Worm (Caenorhabditis elegans): ENCODE measurements around the gene ZK813.7.

Gene ZK813.7

ce11 chrX:3472226-3472625, 27.6 kb downstream of the ZK813.7 start (continued):
- TF ChIP-seq dve-1 (tag; optimal IDR thresholded peaks at IDR 0.05) (no peak), hlh-13 (GFP tag; optimal IDR thresholded peaks at IDR 0.05) (no peak), elt-2 (tag; optimal IDR thresholded peaks at IDR 0.05) (peak; percentile 64), sdc-2 (tag; optimal IDR thresholded peaks at IDR 0.05) (peak; percentile 62), ceh-6 (GFP tag; optimal IDR thresholded peaks at IDR 0.05) (no peak), unc-3 (GFP tag; conservative IDR thresholded peaks at IDR 0.05) (no peak), unc-3 (tag; optimal IDR thresholded peaks at IDR 0.05) (no peak), K02D7.2 (tag; optimal IDR thresholded peaks at IDR 0.05) (no peak), unc-86 (tag; optimal IDR thresholded peaks at IDR 0.05) (no peak), F13H6.1 (tag; optimal IDR thresholded peaks at IDR 0.05) (no peak), nhr-232 (tag; optimal IDR thresholded peaks at IDR 0.05) (peak; percentile 47), ceh-2 (tag; optimal IDR thresholded peaks at IDR 0.05) (peak; percentile 26), rnt-1 (tag; optimal IDR thresholded peaks at IDR 0.05) (peak; percentile 28), ceh-45 (GFP tag; IDR thresholded peaks at IDR 0.05) (no peak), sox-2 (GFP tag; IDR thresholded peaks at IDR 0.05) (peak; percentile 64), C38D4.7 (GFP tag; optimal IDR thresholded peaks at IDR 0.05) (no peak), pag-3 (tag; optimal IDR thresholded peaks at IDR 0.05; ENCODE audit: borderline replicate concordance) (no peak), gmeb-2 (tag; optimal IDR thresholded peaks at IDR 0.05) (no peak), tbx-2 (tag; optimal IDR thresholded peaks at IDR 0.05) (peak; percentile 71), ceh-48 (tag; optimal IDR thresholded peaks at IDR 0.05) (no peak), unc-55 (GFP tag; optimal IDR thresholded peaks at IDR 0.05) (peak; percentile 65), nfya-1 (tag; optimal IDR thresholded peaks at IDR 0.05) (peak; percentile 38)

ce11 chrX:3473793-3474192, 29.2 kb downstream of the ZK813.7 start:
- TF ChIP-seq pag-3 (tag; optimal IDR thresholded peaks at IDR 0.05; ENCODE audit: borderline replicate concordance), result no peak
- TF ChIP-seq dmd-4 (tag; optimal IDR thresholded peaks at IDR 0.05; ENCODE audit: borderline replicate concordance), result no peak
- no peak for TF ChIP-seq gmeb-2 (tag; optimal IDR thresholded peaks at IDR 0.05)
- no peak for TF ChIP-seq K02D7.2 (tag; optimal IDR thresholded peaks at IDR 0.05)
- TF ChIP-seq C38D4.7 (GFP tag; optimal IDR thresholded peaks at IDR 0.05), result no peak
- TF ChIP-seq nhr-11 (tag; optimal IDR thresholded peaks at IDR 0.05), result no peak
- TF ChIP-seq ref-2 (tag; optimal IDR thresholded peaks at IDR 0.05), result no peak
- no peak for TF ChIP-seq tbx-7 (tag; optimal IDR thresholded peaks at IDR 0.05)
- no peak for TF ChIP-seq hlh-13 (GFP tag; optimal IDR thresholded peaks at IDR 0.05)
- TF ChIP-seq ceh-30 (tag; optimal IDR thresholded peaks at IDR 0.05), result no peak
- no peak for TF ChIP-seq ama-1 (optimal IDR thresholded peaks at IDR 0.05)
- no peak for TF ChIP-seq C08G9.2 (tag; optimal IDR thresholded peaks at IDR 0.05)
- no peak for TF ChIP-seq ets-4 (tag; optimal IDR thresholded peaks at IDR 0.05)
- TF ChIP-seq ceh-6 (GFP tag; optimal IDR thresholded peaks at IDR 0.05), result no peak

ce11 chrX:3479950-3480349, 35.3 kb downstream of the ZK813.7 start, which contains the start of gene wrt-6:
Gene wrt-6 (plus strand): TSS chrX:3480250.
- TF ChIP-seq zip-5 (tag; optimal IDR thresholded peaks at IDR 0.05) (no peak), pqm-1 (tag; optimal IDR thresholded peaks at IDR 0.05) (no peak), fkh-10 (GFP tag; optimal IDR thresholded peaks at IDR 0.05) (no peak), tbx-7 (tag; optimal IDR thresholded peaks at IDR 0.05) (no peak), K02D7.2 (tag; optimal IDR thresholded peaks at IDR 0.05) (no peak), npax-4 (tag; optimal IDR thresholded peaks at IDR 0.05) (no peak), pha-4 (tag; optimal IDR thresholded peaks at IDR 0.05) (no peak), sox-4 (tag; optimal IDR thresholded peaks at IDR 0.05) (no peak), gmeb-2 (tag; optimal IDR thresholded peaks at IDR 0.05) (no peak)

ce11 chrX:3488074-3488688, 43.6 kb downstream of the ZK813.7 start:
- peak; percentile 75 for TF ChIP-seq unc-55 (GFP tag; optimal IDR thresholded peaks at IDR 0.05)
- peak; percentile 53 for TF ChIP-seq rnt-1 (tag; optimal IDR thresholded peaks at IDR 0.05)
- no peak for TF ChIP-seq hlh-6 (tag; optimal IDR thresholded peaks at IDR 0.05)

Measured in whole organism, late embryonic.